Fruit fly (Drosophila melanogaster): Measurements from ENCODE around the gene Syx7.

Gene Syx7

DNA sequence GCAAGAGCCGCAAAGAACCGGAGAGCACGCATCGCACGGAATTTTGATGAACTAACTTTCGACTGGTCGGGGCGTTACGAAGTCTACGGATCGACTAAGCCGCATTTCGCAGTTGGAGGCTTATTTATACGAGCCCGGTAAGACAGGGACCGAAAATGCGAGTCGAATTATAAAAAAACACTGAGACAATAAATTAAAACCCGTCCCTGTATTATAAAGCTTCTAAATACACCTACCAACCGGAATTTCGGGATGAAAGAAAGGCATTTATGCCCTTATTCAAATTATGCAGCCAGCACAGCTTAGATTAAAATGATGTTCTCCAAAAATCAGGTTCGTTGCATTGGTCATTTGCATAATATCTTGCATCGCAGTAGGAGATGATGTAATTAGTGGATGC, 915 bp upstream of the Syx7 start, which contains the start of gene Alp1:
Gene Alp1, minus strand, starts transcription at position 101 of the 400 bp plus-strand sequence.
- TF ChIP-seq CG8301 (tag; optimal IDR thresholded peaks at IDR 0.05) (no peak), CG17806 (tag; optimal IDR thresholded peaks at IDR 0.05) (no peak)

DNA sequence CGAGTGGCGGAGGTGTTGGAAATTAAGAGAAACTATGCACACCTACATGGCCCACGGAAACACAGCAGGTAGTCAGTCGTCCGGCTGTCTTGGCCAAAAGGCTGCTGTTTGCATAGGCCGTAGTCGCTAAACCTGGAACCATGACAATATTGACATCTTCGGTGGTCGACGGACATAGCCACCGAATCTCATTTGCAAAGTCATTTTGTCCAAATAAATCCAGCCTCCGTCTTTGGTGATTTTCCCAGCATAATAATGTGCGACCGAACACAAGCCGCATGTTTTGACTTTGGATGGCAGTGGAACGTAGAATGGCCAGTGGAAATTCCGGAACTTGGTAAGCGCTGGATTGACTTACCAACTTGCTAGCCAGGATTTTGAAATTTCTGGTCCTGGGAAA, 3.7 kb downstream of the Syx7 start:
- TF ChIP-seq CG15710 (tag; optimal IDR thresholded peaks at IDR 0.05) (no peak), CG17806 (tag; optimal IDR thresholded peaks at IDR 0.05) (no peak), CG14655 (GFP tag; optimal IDR thresholded peaks at IDR 0.05) (no peak), CG13204 (GFP tag; optimal IDR thresholded peaks at IDR 0.05) (no peak), fd96Ca (GFP tag; IDR thresholded peaks at IDR 0.05) (no peak), CG8301 (tag; optimal IDR thresholded peaks at IDR 0.05) (no peak), Snoo (tag; optimal IDR thresholded peaks at IDR 0.05) (no peak), Pif1A (GFP tag; optimal IDR thresholded peaks at IDR 0.05) (no peak), gl (tag; optimal IDR thresholded peaks at IDR 0.05) (no peak), CG10348 (GFP tag; IDR thresholded peaks at IDR 0.05) (no peak), Pif1B (GFP tag; optimal IDR thresholded peaks at IDR 0.05) (no peak), CG34367 (tag; optimal IDR thresholded peaks at IDR 0.05) (no peak), CG12605 (GFP tag; IDR thresholded peaks at IDR 0.05) (no peak), CG9948 (tag; optimal IDR thresholded peaks at IDR 0.05) (no peak), EcR (GFP tag; optimal IDR thresholded peaks at IDR 0.05) (no peak), Ets98B (GFP tag; IDR thresholded peaks at IDR 0.05) (no peak)

DNA sequence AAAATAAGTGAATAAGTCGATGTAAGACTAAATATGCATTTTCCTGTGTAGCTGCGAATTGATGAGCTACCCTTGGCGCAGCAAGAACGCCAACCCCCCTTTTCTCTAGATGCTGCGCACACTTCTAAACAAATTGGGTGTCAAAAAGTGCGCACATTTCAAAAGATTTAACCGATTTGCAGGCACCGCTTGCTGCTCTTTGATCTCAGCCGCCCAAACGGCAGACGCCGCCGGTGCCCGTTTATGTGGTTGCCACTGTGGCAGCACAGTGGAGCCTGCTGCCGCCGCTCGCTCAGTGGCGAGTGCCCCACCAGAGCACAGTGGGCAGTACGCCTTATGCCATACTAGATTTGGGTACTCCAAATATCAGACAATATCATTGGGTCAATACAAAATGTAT, 4.9 kb downstream of the Syx7 start:
- no peak for TF ChIP-seq Snoo (tag; optimal IDR thresholded peaks at IDR 0.05)
- no peak for TF ChIP-seq EcR (GFP tag; optimal IDR thresholded peaks at IDR 0.05)
- no peak for TF ChIP-seq CG15710 (tag; optimal IDR thresholded peaks at IDR 0.05)
- TF ChIP-seq CG13204 (GFP tag; optimal IDR thresholded peaks at IDR 0.05): no peak
- TF ChIP-seq CG9948 (tag; optimal IDR thresholded peaks at IDR 0.05): no peak
- no peak for TF ChIP-seq CG8159 (tag; optimal IDR thresholded peaks at IDR 0.05)
- no peak for TF ChIP-seq Pif1B (GFP tag; optimal IDR thresholded peaks at IDR 0.05)
- no peak for TF ChIP-seq gl (tag; optimal IDR thresholded peaks at IDR 0.05)
- no peak for TF ChIP-seq CG17806 (tag; optimal IDR thresholded peaks at IDR 0.05)

DNA sequence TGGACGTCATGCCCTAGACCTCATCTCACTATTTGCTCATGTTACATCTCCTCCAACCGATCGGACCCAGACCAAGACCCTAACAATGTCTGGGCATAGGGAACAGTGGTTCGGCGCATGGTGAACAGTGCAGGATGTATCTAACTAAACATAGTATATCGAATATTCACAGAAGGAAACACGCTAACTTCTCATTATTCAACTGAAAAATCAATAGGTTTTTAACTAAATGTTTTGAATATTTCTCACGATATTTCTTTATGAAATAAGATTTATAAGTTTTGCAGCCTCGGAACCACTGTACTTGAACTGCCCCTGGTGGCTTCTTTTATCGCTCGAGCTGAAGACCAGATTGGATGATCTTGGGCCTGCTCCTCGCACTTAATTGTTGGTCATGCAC, 8.0 kb downstream of the Syx7 start:
- TF ChIP-seq Snoo (tag; optimal IDR thresholded peaks at IDR 0.05) (no peak), D1 (tag; optimal IDR thresholded peaks at IDR 0.05) (no peak), CG8301 (tag; optimal IDR thresholded peaks at IDR 0.05) (peak; percentile 34), CG34367 (tag; optimal IDR thresholded peaks at IDR 0.05) (peak; percentile 61), Ets98B (GFP tag; IDR thresholded peaks at IDR 0.05) (no peak), CG8159 (tag; optimal IDR thresholded peaks at IDR 0.05) (peak; percentile 71), CG12605 (GFP tag; IDR thresholded peaks at IDR 0.05) (no peak), CG15710 (tag; optimal IDR thresholded peaks at IDR 0.05) (peak; percentile 65), fd96Ca (GFP tag; IDR thresholded peaks at IDR 0.05) (no peak), CG17806 (tag; optimal IDR thresholded peaks at IDR 0.05) (peak; percentile 72), CG10348 (GFP tag; IDR thresholded peaks at IDR 0.05) (no peak), CG9948 (tag; optimal IDR thresholded peaks at IDR 0.05) (peak; percentile 70), CG32121 (GFP tag; IDR thresholded peaks at IDR 0.05) (no peak), rn (GFP tag; IDR thresholded peaks at IDR 0.05) (no peak), CG14655 (GFP tag; optimal IDR thresholded peaks at IDR 0.05) (peak; percentile 56), CG13204 (GFP tag; optimal IDR thresholded peaks at IDR 0.05) (no peak), Pif1B (GFP tag; optimal IDR thresholded peaks at IDR 0.05) (peak; percentile 57), EcR (GFP tag; optimal IDR thresholded peaks at IDR 0.05) (no peak), CG4496 (GFP tag; IDR thresholded peaks at IDR 0.05) (0 out of 3 replicates have a peak, but pooled peaks have one; percentile 23), gl (tag; optimal IDR thresholded peaks at IDR 0.05) (peak; percentile 32), Pif1A (GFP tag; optimal IDR thresholded peaks at IDR 0.05) (peak; percentile 70)

DNA sequence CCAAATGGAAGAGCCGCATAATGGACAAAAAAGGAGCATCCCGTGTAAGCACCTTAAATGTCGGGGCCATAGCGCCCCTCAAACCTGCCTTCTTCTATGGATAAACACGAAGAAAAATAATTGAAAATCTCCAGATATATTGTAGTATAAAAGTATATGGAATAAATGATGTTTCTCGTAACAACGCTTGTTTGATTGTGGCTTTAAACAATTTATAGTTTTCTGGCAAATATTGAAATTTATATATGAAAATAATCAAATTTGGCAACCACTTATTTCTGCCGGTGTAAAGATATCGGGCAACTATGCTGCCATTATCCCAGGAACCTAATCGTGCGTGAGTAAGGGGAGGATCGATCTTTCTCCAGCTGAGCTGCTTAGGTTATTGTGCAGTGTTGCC, 9.6 kb downstream of the Syx7 start:
- TF ChIP-seq CG4496 (GFP tag; IDR thresholded peaks at IDR 0.05): no peak
- TF ChIP-seq CG14655 (GFP tag; optimal IDR thresholded peaks at IDR 0.05): no peak
- TF ChIP-seq rn (GFP tag; IDR thresholded peaks at IDR 0.05): no peak
- no peak for TF ChIP-seq Pif1A (GFP tag; optimal IDR thresholded peaks at IDR 0.05)
- TF ChIP-seq CG17806 (tag; optimal IDR thresholded peaks at IDR 0.05): no peak
- TF ChIP-seq CG32121 (GFP tag; IDR thresholded peaks at IDR 0.05): no peak
- TF ChIP-seq Snoo (tag; optimal IDR thresholded peaks at IDR 0.05): no peak
- TF ChIP-seq CG8301 (tag; optimal IDR thresholded peaks at IDR 0.05): no peak
- TF ChIP-seq Pif1B (GFP tag; optimal IDR thresholded peaks at IDR 0.05): no peak
- no peak for TF ChIP-seq CG15710 (tag; optimal IDR thresholded peaks at IDR 0.05)
- TF ChIP-seq CG8159 (tag; optimal IDR thresholded peaks at IDR 0.05): no peak
- TF ChIP-seq Ets98B (GFP tag; IDR thresholded peaks at IDR 0.05): no peak
- no peak for TF ChIP-seq CG34367 (tag; optimal IDR thresholded peaks at IDR 0.05)
- TF ChIP-seq CG10348 (GFP tag; IDR thresholded peaks at IDR 0.05): no peak
- TF ChIP-seq fd96Ca (GFP tag; IDR thresholded peaks at IDR 0.05): no peak
- no peak for TF ChIP-seq gl (tag; optimal IDR thresholded peaks at IDR 0.05)
- TF ChIP-seq CG9948 (tag; optimal IDR thresholded peaks at IDR 0.05): no peak
- no peak for TF ChIP-seq D1 (tag; optimal IDR thresholded peaks at IDR 0.05)
- no peak for TF ChIP-seq EcR (GFP tag; optimal IDR thresholded peaks at IDR 0.05)
- TF ChIP-seq CG12605 (GFP tag; IDR thresholded peaks at IDR 0.05): no peak

DNA sequence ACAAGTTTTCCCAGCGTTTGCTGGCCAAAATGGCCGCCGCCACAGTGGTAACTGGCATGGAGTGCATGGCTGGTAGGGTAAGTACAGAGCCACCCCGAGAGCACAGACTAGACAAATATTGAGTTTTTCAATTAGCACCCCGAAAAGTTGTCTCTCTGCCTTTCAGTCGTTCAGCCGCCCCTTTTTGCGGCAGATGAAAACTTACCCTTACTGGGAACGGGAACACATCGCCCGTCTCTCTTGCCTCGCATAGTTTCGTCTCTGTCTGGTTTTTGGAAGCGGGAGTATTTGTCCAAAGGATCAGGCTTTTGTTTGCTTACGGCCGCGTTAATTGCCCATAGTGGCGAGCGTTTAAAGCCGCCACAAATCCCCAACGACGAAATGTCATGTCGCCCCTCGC, 13.1 kb downstream of the Syx7 start:
- TF ChIP-seq CG8159 (tag; optimal IDR thresholded peaks at IDR 0.05) (no peak), D1 (tag; optimal IDR thresholded peaks at IDR 0.05) (no peak), CG8301 (tag; optimal IDR thresholded peaks at IDR 0.05) (no peak), fd96Ca (GFP tag; IDR thresholded peaks at IDR 0.05) (no peak), Ets98B (GFP tag; IDR thresholded peaks at IDR 0.05) (no peak), CG9948 (tag; optimal IDR thresholded peaks at IDR 0.05) (no peak), CG12605 (GFP tag; IDR thresholded peaks at IDR 0.05) (no peak)

Measured in whole organism, pupa.